Worm (Caenorhabditis elegans) whole organism, young adult: Measurements from ENCODE around the gene R04E5.7.
A peak's percentile ranks its signal among the peaks of the same experiment; 100 is the strongest.

ENCODE experiments used
- B0035.1 ChIP-seq: sonication (generic microtip); optimal IDR thresholded peaks from 2 replicates; lab custom pipeline; 2016; ENCODE audit warnings: missing genetic modification characterization, mild to moderate bottlenecking, missing compliant biosample characterization, missing genotype, missing genetic modification reagents
- B0261.1 ChIP-seq: sonication (generic microtip); optimal IDR thresholded peaks from 2 replicates; lab custom pipeline; 2016; ENCODE audit warnings: mild to moderate bottlenecking, missing genetic modification characterization, moderate library complexity, missing compliant biosample characterization
- F37B4.10 ChIP-seq: fragments of 200-800 bp; sonication (Bioruptor generic); IDR thresholded peaks from 2 replicates; pipeline ENCODE4 v1.3.6; 2022; ENCODE audit warnings: missing genetic modification characterization, missing compliant biosample characterization
- F49E8.2 ChIP-seq: sonication (generic microtip); optimal IDR thresholded peaks from 3 replicates; lab custom pipeline; 2017; ENCODE audit warnings: missing genetic modification characterization, mild to moderate bottlenecking, missing compliant biosample characterization, antibody characterized with exemption, moderate library complexity; ENCODE audit not compliant: insufficient read depth
- F57A8.1 ChIP-seq: fragments of 200-800 bp; sonication (Bioruptor generic); optimal IDR thresholded peaks from 2 replicates; lab custom pipeline; 2018; ENCODE audit warnings: mild to moderate bottlenecking, missing genetic modification characterization, moderate library complexity, missing compliant biosample characterization
- K12H6.12 ChIP-seq: fragments of 200-800 bp; sonication (Bioruptor generic); optimal IDR thresholded peaks from 2 replicates; lab custom pipeline; 2018; ENCODE audit warnings: mild to moderate bottlenecking, missing genetic modification characterization, missing compliant biosample characterization
- Y53F4B.3 ChIP-seq: fragments of 200-800 bp; sonication (Bioruptor generic); IDR thresholded peaks from 2 replicates; pipeline ENCODE4 v1.3.6; 2022; ENCODE audit warnings: missing genetic modification reagents, missing genetic modification characterization, missing compliant biosample characterization
- Y79H2A.3 ChIP-seq: fragments of 200-800 bp; sonication (Bioruptor generic); conservative IDR thresholded peaks from 2 replicates; pipeline ENCODE4 v1.3.6; 2022; ENCODE audit warnings: missing genetic modification reagents, missing genetic modification characterization, missing compliant biosample characterization
- Y95B8A.8 ChIP-seq: fragments of 200-800 bp; sonication (Bioruptor generic); IDR thresholded peaks from 2 replicates; pipeline ENCODE4 v1.3.6; 2022; ENCODE audit warnings: missing genetic modification reagents, missing genetic modification characterization, missing compliant biosample characterization
- aptf-2 ChIP-seq: fragments of 200-800 bp; sonication (Bioruptor generic); conservative IDR thresholded peaks from 2 replicates; pipeline ENCODE4 v1.3.6; 2022; ENCODE audit warnings: missing genetic modification reagents, missing genetic modification characterization, missing compliant biosample characterization
- aptf-3 ChIP-seq: fragments of 200-800 bp; sonication (Bioruptor generic); IDR thresholded peaks from 2 replicates; pipeline ENCODE4 v1.3.6; 2022; ENCODE audit warnings: missing genetic modification characterization, missing compliant biosample characterization
- ccch-3 ChIP-seq: fragments of 200-800 bp; sonication (Bioruptor generic); optimal IDR thresholded peaks from 2 replicates; lab custom pipeline; 2018; ENCODE audit warnings: mild to moderate bottlenecking, missing genetic modification characterization, missing compliant biosample characterization
- cebp-2 ChIP-seq: fragments of 200-800 bp; sonication (Bioruptor generic); IDR thresholded peaks from 2 replicates; pipeline ENCODE4 v1.3.6; 2022; ENCODE audit warnings: missing genetic modification characterization, missing compliant biosample characterization
- ceh-100 ChIP-seq: fragments of 200-800 bp; sonication (Bioruptor generic); IDR thresholded peaks from 2 replicates; pipeline ENCODE4 v1.3.6; 2022; ENCODE audit warnings: missing genetic modification reagents, missing genetic modification characterization, missing compliant biosample characterization
- ceh-40 ChIP-seq: fragments of 200-800 bp; sonication (Bioruptor generic); IDR thresholded peaks from 2 replicates; pipeline ENCODE4 v1.3.6; 2022; ENCODE audit warnings: missing genetic modification characterization, missing compliant biosample characterization
- ceh-58 ChIP-seq: fragments of 200-800 bp; sonication (Bioruptor generic); IDR thresholded peaks from 2 replicates; pipeline ENCODE4 v1.3.6; 2022; ENCODE audit warnings: missing genetic modification characterization, missing compliant biosample characterization
- die-1 ChIP-seq: sonication (generic microtip); optimal IDR thresholded peaks from 2 replicates; lab custom pipeline; 2016; ENCODE audit warnings: missing genotype, mild to moderate bottlenecking, missing genetic modification characterization, missing compliant biosample characterization
- dox-1 ChIP-seq: fragments of 200-800 bp; sonication (Bioruptor generic); IDR thresholded peaks from 2 replicates; pipeline ENCODE4 v1.3.6; 2022; ENCODE audit warnings: missing genetic modification reagents, missing genetic modification characterization, missing compliant biosample characterization
- egl-18 ChIP-seq: fragments of 200-800 bp; sonication (Bioruptor generic); IDR thresholded peaks from 2 replicates; pipeline ENCODE4 v1.3.6; 2022; ENCODE audit warnings: missing genetic modification reagents, missing genetic modification characterization, missing compliant biosample characterization
- ekl-4 ChIP-seq: fragments of 200-800 bp; sonication (Bioruptor generic); IDR thresholded peaks from 2 replicates; pipeline ENCODE4 v1.3.6; 2022; ENCODE audit warnings: missing genetic modification reagents, missing genetic modification characterization, missing compliant biosample characterization
- hrde-1 ChIP-seq: sonication (generic microtip); optimal IDR thresholded peaks from 2 replicates; lab custom pipeline; 2016; ENCODE audit warnings: missing genetic modification characterization, mild to moderate bottlenecking, missing compliant biosample characterization, moderate library complexity, missing genotype, missing genetic modification reagents, borderline replicate concordance
- hsf-1 ChIP-seq: fragments of 200-800 bp; sonication (Bioruptor generic); IDR thresholded peaks from 2 replicates; pipeline ENCODE4 v1.3.6; 2022; ENCODE audit warnings: missing genetic modification reagents, missing genetic modification characterization, missing compliant biosample characterization
- lag-1 ChIP-seq: fragments of 200-800 bp; sonication (Bioruptor generic); IDR thresholded peaks from 2 replicates; pipeline ENCODE4 v1.3.6; 2022; ENCODE audit warnings: missing genetic modification reagents, missing genetic modification characterization, missing compliant biosample characterization
- let-607 ChIP-seq, 2 experiments: fragments of 200-800 bp in 1 of 2; sonication (Bioruptor generic) in 1 of 2; sonication (generic microtip) in 1 of 2; optimal IDR thresholded peaks; 2 replicates each; lab custom pipeline; 2016 to 2018; ENCODE audit warnings: mild to moderate bottlenecking in 2 of 2, missing compliant biosample characterization in 2 of 2, missing genetic modification characterization in 2 of 2, moderate library complexity in 2 of 2, missing genotype in 1 of 2
- lin-35 ChIP-seq, 3 experiments: fragments of 150-350 bp in 2 of 3; sonication (generic microtip) in 1 of 3; optimal IDR thresholded peaks; 2 replicates each; lab custom pipeline; 2014 to 2018; ENCODE audit warnings: missing biosample characterization in 3 of 3, missing genetic modification characterization in 3 of 3, missing genetic modification reagents in 3 of 3
- lir-1 ChIP-seq: fragments of 200-800 bp; sonication (Bioruptor generic); conservative IDR thresholded peaks from 2 replicates; pipeline ENCODE4 v1.3.6; 2022; ENCODE audit warnings: missing genetic modification reagents, missing genetic modification characterization, missing compliant biosample characterization
- madf-3 ChIP-seq: fragments of 200-800 bp; sonication (Bioruptor generic); IDR thresholded peaks from 2 replicates; pipeline ENCODE4 v1.3.6; 2022; ENCODE audit warnings: missing genetic modification reagents, missing genetic modification characterization, missing compliant biosample characterization
- mxl-1 ChIP-seq: sonication (generic microtip); optimal IDR thresholded peaks from 2 replicates; lab custom pipeline; 2016; ENCODE audit warnings: missing genetic modification characterization, missing compliant biosample characterization
- nfya-1 ChIP-seq: sonication (generic microtip); optimal IDR thresholded peaks from 2 replicates; lab custom pipeline; 2017; ENCODE audit warnings: antibody characterized with exemption, missing compliant biosample characterization, missing genetic modification characterization, borderline replicate concordance; ENCODE audit not compliant: insufficient read depth
- nhr-179 ChIP-seq: sonication (generic microtip); optimal IDR thresholded peaks from 2 replicates; lab custom pipeline; 2016; ENCODE audit warnings: mild to moderate bottlenecking, missing genetic modification characterization, missing compliant biosample characterization
- nhr-80 ChIP-seq: sonication (generic microtip); optimal IDR thresholded peaks from 2 replicates; lab custom pipeline; 2016; ENCODE audit warnings: missing genetic modification characterization, missing compliant biosample characterization
- nhr-90 ChIP-seq: sonication (generic microtip); optimal IDR thresholded peaks from 2 replicates; lab custom pipeline; 2016; ENCODE audit warnings: missing genotype, mild to moderate bottlenecking, missing genetic modification characterization, missing compliant biosample characterization
- pha-4 ChIP-seq: fragments of 150-350 bp; sonication (generic microtip); optimal IDR thresholded peaks from 2 replicates; lab custom pipeline; 2014; ENCODE audit warnings: missing biosample characterization, missing genetic modification reagents, missing genetic modification characterization
- rec-8 ChIP-seq, 2 experiments: sonication (generic microtip); optimal IDR thresholded peaks; 2 replicates each; lab custom pipeline; 2016; ENCODE audit warnings: mild to moderate bottlenecking in 2 of 2, missing genetic modification characterization in 2 of 2, missing genetic modification reagents in 2 of 2, missing genotype in 2 of 2, missing biosample characterization in 1 of 2, missing compliant biosample characterization in 1 of 2, moderate library complexity in 1 of 2
- rpc-1 ChIP-seq, 2 experiments: fragments of 150-350 bp in 1 of 2; sonication (generic microtip) in 1 of 2; optimal IDR thresholded peaks; 2 replicates each; lab custom pipeline; 2014 to 2018; ENCODE audit warnings: missing biosample characterization in 1 of 2, missing genetic modification characterization in 1 of 2, missing genetic modification reagents in 1 of 2, missing genotype in 1 of 2
- snpc-1.1 ChIP-seq: sonication (generic microtip); optimal IDR thresholded peaks from 2 replicates; lab custom pipeline; 2017; ENCODE audit warnings: missing genetic modification characterization, mild to moderate bottlenecking, missing compliant biosample characterization, antibody characterized with exemption, moderate library complexity, missing genotype, missing genetic modification reagents; ENCODE audit not compliant: insufficient read depth
- snpc-1.3 ChIP-seq: sonication (generic microtip); optimal IDR thresholded peaks from 2 replicates; lab custom pipeline; 2017; ENCODE audit warnings: missing genetic modification characterization, mild to moderate bottlenecking, missing compliant biosample characterization, antibody characterized with exemption, moderate library complexity, missing genotype, missing genetic modification reagents; ENCODE audit not compliant: insufficient read depth
- snpc-3.4 ChIP-seq: sonication (generic microtip); optimal IDR thresholded peaks from 2 replicates; lab custom pipeline; 2017; ENCODE audit warnings: missing genetic modification characterization, mild to moderate bottlenecking, missing compliant biosample characterization, antibody characterized with exemption, moderate library complexity, missing genotype, missing genetic modification reagents
- snpc-4 ChIP-seq, 5 experiments: fragments of 150-350 bp in 1 of 5; sonication (generic microtip) in 4 of 5; optimal IDR thresholded peaks; 2 replicates each; lab custom pipeline; 2014 to 2018; ENCODE audit warnings: missing genetic modification characterization in 5 of 5, missing biosample characterization in 3 of 5, antibody characterized with exemption in 2 of 5, mild to moderate bottlenecking in 2 of 5, missing compliant biosample characterization in 2 of 5, missing genotype in 2 of 5, moderate library complexity in 2 of 5, missing genetic modification reagents in 1 of 5
- somi-1 ChIP-seq: fragments of 200-800 bp; sonication (Bioruptor generic); optimal IDR thresholded peaks from 2 replicates; lab custom pipeline; 2018; ENCODE audit warnings: mild to moderate bottlenecking, missing genetic modification characterization, missing compliant biosample characterization
- tlf-1 ChIP-seq: fragments of 200-800 bp; sonication (Bioruptor generic); optimal IDR thresholded peaks from 2 replicates; lab custom pipeline; 2018; ENCODE audit warnings: mild to moderate bottlenecking, missing genetic modification characterization, missing compliant biosample characterization
- unc-62 ChIP-seq: fragments of 150-350 bp; optimal IDR thresholded peaks from 2 replicates; lab custom pipeline; 2014; ENCODE audit warnings: missing biosample characterization, missing genetic modification reagents, missing genetic modification characterization
- ztf-18 ChIP-seq: sonication (generic microtip); optimal IDR thresholded peaks from 2 replicates; lab custom pipeline; 2016; ENCODE audit warnings: missing genotype, mild to moderate bottlenecking, missing genetic modification characterization, missing compliant biosample characterization
- ztf-25 ChIP-seq: fragments of 200-800 bp; sonication (Bioruptor generic); IDR thresholded peaks from 2 replicates; pipeline ENCODE4 v1.3.6; 2022; ENCODE audit warnings: missing genetic modification reagents, missing genetic modification characterization, missing compliant biosample characterization
- ztf-3 ChIP-seq: fragments of 200-800 bp; sonication (Bioruptor generic); optimal IDR thresholded peaks from 2 replicates; lab custom pipeline; 2018; ENCODE audit warnings: mild to moderate bottlenecking, missing genetic modification characterization, missing compliant biosample characterization

R04E5.7 gene

DNA sequence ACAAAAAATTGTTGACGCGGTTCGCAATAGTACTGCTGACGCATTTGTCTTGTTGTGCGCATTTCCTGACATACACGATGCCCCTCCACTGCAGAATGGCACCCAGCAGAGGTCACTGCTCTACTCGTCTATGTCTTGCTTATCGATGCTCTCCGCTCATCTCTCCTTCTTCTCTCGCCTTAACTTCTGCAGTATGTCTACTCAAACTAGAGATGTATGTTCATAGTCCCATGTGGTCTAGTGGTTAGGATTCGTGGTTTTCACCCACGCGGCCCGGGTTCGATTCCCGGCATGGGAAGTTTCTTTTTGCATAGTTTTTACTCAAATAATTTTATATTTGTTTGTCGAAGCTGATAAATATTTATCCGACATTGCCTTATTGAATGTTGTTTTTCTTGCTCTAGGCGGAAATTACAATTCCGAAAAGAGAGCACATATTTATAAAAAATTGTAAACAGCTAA, 38.9 kb upstream of the R04E5.7 start, which contains the start of gene C28G1.2 (continued):
- no peak for TF ChIP-seq pha-4 (tag; lab: Kevin White, UChicago)
- TF ChIP-seq mxl-1 (tag; lab: Kevin White, UChicago) = peak; percentile 63
- TF ChIP-seq nhr-179 = peak; percentile 17
- TF ChIP-seq B0261.1 (tag; lab: Kevin White, UChicago) = peak; percentile 100
- TF ChIP-seq nhr-80 = peak; percentile 68
- peak; percentile 94; the same call in 1 of the 2 replicates for TF ChIP-seq aptf-3 (GFP tag; lab: Robert Waterston, UW)
- peak; percentile 34 for TF ChIP-seq snpc-1.1 (tag; lab: Kevin White, UChicago)
- 0 out of 2 replicates have a peak, but pooled peaks have one; percentile 83 for TF ChIP-seq ceh-58 (GFP tag; lab: Robert Waterston, UW)
- TF ChIP-seq B0035.1 (tag; lab: Kevin White, UChicago) = peak; percentile 91
- TF ChIP-seq ceh-100 (GFP tag; lab: Robert Waterston, UW) = peak; percentile 51; the same call in 1 of the 2 replicates
- peak; percentile 78 for TF ChIP-seq Y95B8A.8 (GFP tag; lab: Robert Waterston, UW)
- peak; percentile 52 for TF ChIP-seq snpc-3.4
- peak; percentile 93 for TF ChIP-seq dox-1 (GFP tag; lab: Robert Waterston, UW)
- peak; percentile 75 for TF ChIP-seq snpc-4 (GFP tag; optimal IDR thresholded peaks at IDR 0.05; lab: Kevin White, UChicago)
- peak; percentile 30 to 78 (median 76) for TF ChIP-seq snpc-4 (tag; optimal IDR thresholded peaks at IDR 0.05; lab: Kevin White, UChicago)
- TF ChIP-seq die-1 = peak; percentile 97
- TF ChIP-seq ceh-40 (GFP tag; lab: Robert Waterston, UW) = peak; percentile 91
- TF ChIP-seq hrde-1 = peak; percentile 85
- TF ChIP-seq Y79H2A.3 (GFP tag; lab: Robert Waterston, UW) = peak; percentile 52; the same call in 1 of the 2 replicates
- peak; percentile 88 for TF ChIP-seq nhr-90
- TF ChIP-seq lir-1 (GFP tag; lab: Robert Waterston, UW) = peak; percentile 80
- peak; percentile 93 for TF ChIP-seq ztf-25 (GFP tag; lab: Robert Waterston, UW)
- peak; percentile 83 for TF ChIP-seq tlf-1 (GFP tag; lab: Kevin White, UChicago)
- peak; percentile 98 for TF ChIP-seq rpc-1 (optimal IDR thresholded peaks at IDR 0.05; lab: Kevin White, UChicago)
- TF ChIP-seq rpc-1 (tag; optimal IDR thresholded peaks at IDR 0.05; lab: Kevin White, UChicago) = peak; percentile 97
- no peak for TF ChIP-seq F49E8.2 (tag; lab: Kevin White, UChicago)
- TF ChIP-seq F57A8.1 (GFP tag; lab: Kevin White, UChicago) = peak; percentile 88
- peak; percentile 86 for TF ChIP-seq somi-1
- peak; percentile 72 to 84 for TF ChIP-seq let-607 (tag; optimal IDR thresholded peaks at IDR 0.05; lab: Kevin White, UChicago)
- TF ChIP-seq ztf-3 = peak; percentile 70
- peak; percentile 75 for TF ChIP-seq ccch-3 (GFP tag; lab: Kevin White, UChicago)
- TF ChIP-seq unc-62 = no peak
- no peak for TF ChIP-seq nfya-1 (tag; lab: Kevin White, UChicago)
- 0 out of 2 replicates have a peak, but pooled peaks have one; percentile 46 for TF ChIP-seq F37B4.10 (GFP tag; lab: Robert Waterston, UW)
- TF ChIP-seq madf-3 (GFP tag; lab: Robert Waterston, UW) = peak; percentile 76; the same call in 1 of the 2 replicates
- TF ChIP-seq cebp-2 (GFP tag; lab: Robert Waterston, UW) = peak; percentile 89
- no peak for TF ChIP-seq lag-1 (GFP tag; lab: Robert Waterston, UW)
- TF ChIP-seq lin-35 (GFP tag; optimal IDR thresholded peaks at IDR 0.05; lab: Kevin White, UChicago) = peak in 2 of 3 experiments; percentile 59 to 83
- TF ChIP-seq snpc-1.3 = peak; percentile 92
- peak; percentile 77; the same call in 1 of the 2 replicates for TF ChIP-seq Y53F4B.3
- peak; percentile 90 to 95 for TF ChIP-seq rec-8 (tag; optimal IDR thresholded peaks at IDR 0.05; lab: Kevin White, UChicago)
- peak; percentile 91 for TF ChIP-seq egl-18 (GFP tag; lab: Robert Waterston, UW)
- TF ChIP-seq ztf-18 (tag; lab: Kevin White, UChicago) = peak; percentile 92
- no peak for TF ChIP-seq hsf-1 (GFP tag; lab: Robert Waterston, UW)
- TF ChIP-seq ekl-4 (GFP tag; lab: Robert Waterston, UW) = peak; percentile 91; the same call in 1 of the 2 replicates
- 0 out of 2 replicates have a peak, but pooled peaks have one; percentile 53 for TF ChIP-seq aptf-2 (GFP tag; lab: Robert Waterston, UW)
- peak; percentile 94 for TF ChIP-seq K12H6.12 (tag; lab: Kevin White, UChicago)
